Worm (Caenorhabditis elegans): ENCODE measurements around the gene Y38H6A.1.

Gene Y38H6A.1

ce11 chrV:20376070-20376469 is 50.6 kb downstream of the Y38H6A.1 start:
- TF ChIP-seq ets-7 (tag; optimal IDR thresholded peaks at IDR 0.05) (no peak), scrt-1 (GFP tag; IDR thresholded peaks at IDR 0.05) (no peak)
